Worm (Caenorhabditis elegans): ENCODE results near the gene coa-4.
A peak's percentile ranks its signal among the peaks of the same experiment; 100 is the strongest.

Gene coa-4

DNA sequence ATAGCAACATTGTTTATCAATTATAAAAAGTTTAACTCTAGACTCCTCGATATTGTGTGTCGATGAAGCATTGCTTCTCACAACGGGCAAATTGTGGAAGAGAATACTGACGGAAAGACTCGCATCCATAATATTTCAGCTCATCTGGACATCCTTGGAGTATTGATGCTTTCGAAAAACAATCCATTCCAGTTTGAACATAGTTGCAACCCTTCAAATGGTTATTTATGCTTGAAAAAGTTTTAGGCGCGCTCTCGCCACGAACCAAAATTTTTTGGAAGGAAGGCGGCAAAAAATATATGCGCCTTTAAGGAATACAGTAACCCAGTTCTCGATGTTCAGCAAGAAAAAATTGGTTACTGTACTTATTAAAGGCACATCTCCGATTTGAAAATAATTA is 12.9 kb downstream of the coa-4 start (continued):
- TF ChIP-seq nhr-25 (tag; optimal IDR thresholded peaks at IDR 0.05; ENCODE audit: borderline replicate concordance, insufficient read depth), result no peak
- TF ChIP-seq unc-39 (tag; optimal IDR thresholded peaks at IDR 0.05), result no peak
- TF ChIP-seq madf-9 (GFP tag; conservative IDR thresholded peaks at IDR 0.05), result no peak
- no peak for TF ChIP-seq mdt-29 (GFP tag; IDR thresholded peaks at IDR 0.05)
- no peak for TF ChIP-seq ceh-44 (GFP tag; IDR thresholded peaks at IDR 0.05)
- peak; percentile 41 for TF ChIP-seq duxl-1 (tag; optimal IDR thresholded peaks at IDR 0.05; ENCODE audit: poor library complexity)
- 0 out of 2 replicates have a peak, but pooled peaks have one; percentile 7 for TF ChIP-seq php-3 (GFP tag; IDR thresholded peaks at IDR 0.05)
- peak; percentile 6 for TF ChIP-seq gei-8 (GFP tag; optimal IDR thresholded peaks at IDR 0.05)
- TF ChIP-seq T26A8.4 (GFP tag; IDR thresholded peaks at IDR 0.05), result peak; percentile 54; the same call in 1 of the 2 replicates
- TF ChIP-seq ztf-7 (tag; optimal IDR thresholded peaks at IDR 0.05), result no peak
- TF ChIP-seq arid-1 (GFP tag; conservative IDR thresholded peaks at IDR 0.05), result 0 out of 2 replicates have a peak, but pooled peaks have one; percentile 10
- no peak for TF ChIP-seq egl-27 (tag; optimal IDR thresholded peaks at IDR 0.05)
- TF ChIP-seq lin-15B (tag; optimal IDR thresholded peaks at IDR 0.05), result no peak
- peak; percentile 6 for TF ChIP-seq ama-1 (optimal IDR thresholded peaks at IDR 0.05)
- TF ChIP-seq lin-13 (GFP tag; optimal IDR thresholded peaks at IDR 0.05), result no peak
- no peak for TF ChIP-seq lin-1 (GFP tag; IDR thresholded peaks at IDR 0.05)
- no peak for TF ChIP-seq daf-19 (GFP tag; conservative IDR thresholded peaks at IDR 0.05)
- no peak for TF ChIP-seq Y5F2A.4 (GFP tag; optimal IDR thresholded peaks at IDR 0.05)
- TF ChIP-seq hif-1 (tag; optimal IDR thresholded peaks at IDR 0.05), result no peak
- no peak for TF ChIP-seq nhr-237 (tag; optimal IDR thresholded peaks at IDR 0.05)

DNA sequence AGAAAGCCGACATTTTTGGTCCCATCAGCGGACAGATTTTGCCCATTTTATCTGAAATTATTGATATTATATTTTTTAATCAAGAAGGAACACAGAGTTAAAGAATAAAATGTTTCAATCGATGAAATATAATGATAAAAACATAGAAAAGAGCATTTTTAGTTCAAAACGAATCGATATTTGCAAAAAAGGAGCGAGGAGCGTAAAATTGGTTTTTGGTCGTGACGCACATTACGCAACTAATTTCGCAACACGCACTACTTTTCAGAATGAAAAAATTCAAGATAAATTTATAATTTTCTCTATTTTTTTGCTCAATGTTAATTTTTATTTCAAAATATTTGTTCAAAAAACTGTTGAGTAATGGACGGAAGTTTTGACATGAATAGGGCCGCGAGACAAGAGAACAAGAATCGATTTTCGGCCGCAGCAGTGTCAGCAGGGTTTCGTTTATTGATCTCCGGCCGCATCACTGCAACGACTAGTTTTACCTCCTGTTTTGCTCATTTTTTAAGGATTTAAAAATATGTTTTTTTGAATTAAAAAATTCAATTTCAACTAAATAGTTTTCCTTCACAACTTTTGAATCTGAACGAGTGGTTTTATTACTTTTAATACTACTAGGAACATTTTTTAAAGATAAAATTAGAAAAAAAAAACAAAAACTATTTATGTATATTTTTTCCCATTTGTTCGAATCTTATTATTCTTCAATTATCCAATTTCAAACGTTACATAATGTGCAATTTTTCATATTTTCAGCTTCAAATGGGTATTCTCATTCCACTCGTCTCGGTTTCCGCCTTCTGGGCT is 14.2 kb downstream of the coa-4 start, which contains the start of the genes F49C12.12 and vha-17:
Gene F49C12.12, minus strand, starts transcription at position 51 of the 813 bp plus-strand sequence.
Gene vha-17, plus strand, starts transcription at position 763 of the 813 bp plus-strand sequence.
- TF ChIP-seq hlh-30 (tag; optimal IDR thresholded peaks at IDR 0.05; ENCODE audit: insufficient read depth) (peak; percentile 66), mes-2 (tag; optimal IDR thresholded peaks at IDR 0.05; ENCODE audit: poor library complexity, severe bottlenecking) (no peak), mxl-3 (GFP tag; optimal IDR thresholded peaks at IDR 0.05) (no peak), R02D3.7 (tag; optimal IDR thresholded peaks at IDR 0.05) (no peak), spr-3 (GFP tag; optimal IDR thresholded peaks at IDR 0.05) (no peak), snpc-1.2 (GFP tag; IDR thresholded peaks at IDR 0.05) (no peak), cey-2 (tag; optimal IDR thresholded peaks at IDR 0.05; ENCODE audit: borderline replicate concordance, insufficient read depth) (no peak), hlh-11 (tag; optimal IDR thresholded peaks at IDR 0.05) (peak; percentile 79), ceh-44 (GFP tag; IDR thresholded peaks at IDR 0.05) (no peak), mep-1 (tag; optimal IDR thresholded peaks at IDR 0.05) (peak; percentile 43), lin-39 (tag; optimal IDR thresholded peaks at IDR 0.05) (no peak), ceh-28 (tag; optimal IDR thresholded peaks at IDR 0.05) (peak; percentile 6), mdt-29 (GFP tag; IDR thresholded peaks at IDR 0.05) (no peak), pha-4 (GFP tag; IDR thresholded peaks at IDR 0.05) (no peak), pha-4 (tag; optimal IDR thresholded peaks at IDR 0.05) (no peak), arid-1 (GFP tag; conservative IDR thresholded peaks at IDR 0.05) (no peak), tag-97 (GFP tag; IDR thresholded peaks at IDR 0.05) (no peak), nhr-25 (tag; optimal IDR thresholded peaks at IDR 0.05; ENCODE audit: borderline replicate concordance, insufficient read depth) (no peak), ztf-11 (tag; optimal IDR thresholded peaks at IDR 0.05) (no peak), Y48G9A.11 (GFP tag; IDR thresholded peaks at IDR 0.05) (no peak), lin-38 (GFP tag; IDR thresholded peaks at IDR 0.05) (peak; percentile 26; the same call in 1 of the 2 replicates), nhr-41 (GFP tag; IDR thresholded peaks at IDR 0.05) (no peak), dmd-6 (GFP tag; IDR thresholded peaks at IDR 0.05) (peak; percentile 51), nhr-48 (tag; optimal IDR thresholded peaks at IDR 0.05) (no peak), dmd-8 (GFP tag; IDR thresholded peaks at IDR 0.05) (no peak), lsy-2 (tag; optimal IDR thresholded peaks at IDR 0.05) (peak in 1 of 2 experiments; percentile 56), unc-130 (GFP tag; optimal IDR thresholded peaks at IDR 0.05) (no peak), nhr-6 (tag; optimal IDR thresholded peaks at IDR 0.05) (no peak), attf-4 (tag; optimal IDR thresholded peaks at IDR 0.05) (no peak), dve-1 (tag; optimal IDR thresholded peaks at IDR 0.05; ENCODE audit: insufficient read depth) (peak; percentile 42), nhr-77 (tag; optimal IDR thresholded peaks at IDR 0.05) (peak; percentile 74)

Data from whole organism, L4 larva.